Worm (Caenorhabditis elegans): ENCODE results near the gene C15C8.4.

DNA sequence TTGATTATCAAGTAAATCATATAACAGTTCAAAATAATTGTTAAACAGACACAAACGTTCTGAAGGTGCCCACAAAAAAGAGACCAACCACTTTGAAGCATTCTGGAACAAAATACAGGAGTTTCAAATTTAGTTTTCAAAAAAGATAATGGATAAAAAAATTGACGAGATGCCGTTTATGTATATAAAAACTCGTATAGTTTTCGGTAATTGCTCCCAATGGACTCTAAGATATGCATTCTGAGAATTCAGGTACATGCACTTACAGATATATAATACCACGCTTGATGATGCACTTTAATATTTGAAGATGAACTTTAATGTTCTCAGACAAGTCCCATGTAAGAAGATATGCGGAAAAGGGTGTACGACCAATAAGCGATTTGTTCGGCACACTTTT, 28.6 kb downstream of the C15C8.4 start, which contains the start of gene str-181:
- TF ChIP-seq F57A8.1 (GFP tag; optimal IDR thresholded peaks at IDR 0.05) (no peak), fkh-3 (tag; optimal IDR thresholded peaks at IDR 0.05) (no peak)

Data from whole organism, young adult.